Fruit fly (Drosophila melanogaster): ENCODE data around the gene Frl.

The Frl gene

DNA sequence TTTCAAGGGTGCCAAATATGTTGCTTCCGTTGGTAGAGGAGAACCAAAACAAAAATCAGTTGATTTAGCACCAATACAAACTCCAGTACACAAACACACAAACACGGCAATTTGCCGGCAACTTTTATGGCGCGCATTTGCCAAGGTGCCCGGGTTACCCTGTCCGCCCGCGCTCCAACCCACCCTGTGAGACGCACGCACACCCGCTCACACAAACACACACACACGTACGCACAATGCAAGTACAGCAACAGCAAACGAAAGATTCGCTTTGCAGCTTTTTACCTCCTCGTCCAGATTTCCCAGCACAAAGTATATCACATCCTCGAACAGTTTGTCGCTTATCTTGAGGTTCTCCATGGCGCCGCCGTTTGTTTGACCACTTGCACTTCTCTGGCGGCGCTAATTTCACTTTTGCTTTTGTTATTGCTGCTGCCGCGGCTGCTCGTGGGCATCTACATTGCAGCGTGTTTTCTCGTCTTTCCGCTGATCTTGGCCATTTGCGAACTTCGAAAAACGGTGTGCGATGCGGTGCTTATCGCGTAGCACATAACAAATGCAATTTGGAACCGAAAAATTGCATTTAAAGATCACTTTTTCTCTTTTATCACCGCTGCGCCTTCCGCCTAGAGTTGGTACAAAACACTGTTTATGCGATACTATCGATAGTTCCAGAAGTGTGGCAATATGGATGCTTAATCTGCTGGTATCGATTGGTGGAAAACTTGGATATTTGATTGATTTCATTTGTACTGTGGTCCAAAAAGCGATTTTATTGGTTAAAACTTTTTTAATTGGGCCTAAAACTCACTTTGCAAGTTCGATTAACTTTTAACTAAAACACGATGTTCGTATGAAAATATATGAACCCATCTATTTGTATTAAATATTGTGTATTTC is 24.3 kb upstream of the Frl start, which contains the start of gene Ptip (continued):
- no peak for TF ChIP-seq Ssrp (tag; optimal IDR thresholded peaks at IDR 0.05)
- peak; percentile 57; the same call in 1 of the 2 replicates for TF ChIP-seq wdn (GFP tag; IDR thresholded peaks at IDR 0.05)
- TF ChIP-seq Pdp1 (GFP tag; optimal IDR thresholded peaks at IDR 0.05): peak in 1 of 2 experiments; percentile 2
- peak; percentile 59 for TF ChIP-seq Antp (GFP tag; optimal IDR thresholded peaks at IDR 0.05)
- TF ChIP-seq CG12659 (GFP tag; optimal IDR thresholded peaks at IDR 0.05): peak; percentile 52
- peak; percentile 94 for TF ChIP-seq Blimp-1 (GFP tag; optimal IDR thresholded peaks at IDR 0.05)
- TF ChIP-seq HLHmδ (GFP tag; optimal IDR thresholded peaks at IDR 0.05): peak; percentile 97
- no peak for TF ChIP-seq Kr (GFP tag; optimal IDR thresholded peaks at IDR 0.05)
- TF ChIP-seq Meics (GFP tag; optimal IDR thresholded peaks at IDR 0.05): no peak
- TF ChIP-seq lilli (GFP tag; optimal IDR thresholded peaks at IDR 0.05): peak; percentile 1
- TF ChIP-seq p53 (GFP tag; optimal IDR thresholded peaks at IDR 0.05): peak; percentile 8
- peak; percentile 53 for TF ChIP-seq CG33213 (GFP tag; optimal IDR thresholded peaks at IDR 0.05)
- 0 out of 2 replicates have a peak, but pooled peaks have one; percentile 26 for TF ChIP-seq CG3847 (GFP tag; IDR thresholded peaks at IDR 0.05)
- TF ChIP-seq gem (tag; optimal IDR thresholded peaks at IDR 0.05): no peak
- TF ChIP-seq Ptx1 (GFP tag; IDR thresholded peaks at IDR 0.05): no peak
- TF ChIP-seq CG16779 (GFP tag; IDR thresholded peaks at IDR 0.05): no peak
- peak; percentile 58; the same call in 1 of the 2 replicates for TF ChIP-seq Awh (GFP tag; IDR thresholded peaks at IDR 0.05)
- peak; percentile 13 for TF ChIP-seq ftz-f1 (GFP tag; optimal IDR thresholded peaks at IDR 0.05)
- TF ChIP-seq CG32532 (GFP tag; IDR thresholded peaks at IDR 0.05): peak; percentile 73; the same call in 1 of the 2 replicates
- TF ChIP-seq Elba2 (GFP tag; optimal IDR thresholded peaks at IDR 0.05): no peak
- no peak for TF ChIP-seq lov (optimal IDR thresholded peaks at IDR 0.05)
- TF ChIP-seq lov (GFP tag; IDR thresholded peaks at IDR 0.05): peak; percentile 63; the same call in 1 of the 3 replicates
- peak; percentile 61 for TF ChIP-seq slbo (GFP tag; IDR thresholded peaks at IDR 0.05)
- peak; percentile 69 for TF ChIP-seq kah (GFP tag; optimal IDR thresholded peaks at IDR 0.05)
- TF ChIP-seq dimm (GFP tag; IDR thresholded peaks at IDR 0.05): no peak
- peak; percentile 96 for TF ChIP-seq vnd (GFP tag; IDR thresholded peaks at IDR 0.05; ENCODE audit: partially characterized antibody)
- no peak for TF ChIP-seq CG18011 (GFP tag; optimal IDR thresholded peaks at IDR 0.05)
- TF ChIP-seq Nf-YC (tag; optimal IDR thresholded peaks at IDR 0.05): no peak
- peak; percentile 53 for TF ChIP-seq rib (GFP tag; IDR thresholded peaks at IDR 0.05)
- peak; percentile 47 for TF ChIP-seq CoRest (tag; optimal IDR thresholded peaks at IDR 0.05)
- peak; percentile 40 for TF ChIP-seq D (optimal IDR thresholded peaks at IDR 0.05)
- no peak for TF ChIP-seq D (GFP tag; optimal IDR thresholded peaks at IDR 0.05)
- peak; percentile 70 for TF ChIP-seq E2f2 (GFP tag; IDR thresholded peaks at IDR 0.05)
- TF ChIP-seq ase (GFP tag; IDR thresholded peaks at IDR 0.05): 0 out of 3 replicates have a peak, but pooled peaks have one; percentile 9
- no peak for TF ChIP-seq esg (GFP tag; conservative IDR thresholded peaks at IDR 0.05)
- TF ChIP-seq tll (GFP tag; optimal IDR thresholded peaks at IDR 0.05): peak in 1 of 2 experiments; percentile 25
- TF ChIP-seq CG9727 (GFP tag; optimal IDR thresholded peaks at IDR 0.05): peak; percentile 13
- TF ChIP-seq hbn (GFP tag; IDR thresholded peaks at IDR 0.05; ENCODE audit: partially characterized antibody): peak; percentile 93
- no peak for TF ChIP-seq abd-A (tag; optimal IDR thresholded peaks at IDR 0.05)
- TF ChIP-seq Dek (tag; optimal IDR thresholded peaks at IDR 0.05): no peak
- TF ChIP-seq CG9797 (GFP tag; optimal IDR thresholded peaks at IDR 0.05): peak; percentile 29
- TF ChIP-seq CG13287 (GFP tag; IDR thresholded peaks at IDR 0.05; ENCODE audit: partially characterized antibody): peak; percentile 95
- no peak for TF ChIP-seq Poxn (GFP tag; IDR thresholded peaks at IDR 0.05)
- TF ChIP-seq Hr51 (GFP tag; optimal IDR thresholded peaks at IDR 0.05): no peak
- peak; percentile 91 for TF ChIP-seq chinmo (GFP tag; IDR thresholded peaks at IDR 0.05; ENCODE audit: partially characterized antibody)
- no peak; the same call in 2 of the 3 replicates for TF ChIP-seq CG11695 (GFP tag; IDR thresholded peaks at IDR 0.05)
- TF ChIP-seq CG12942 (GFP tag; optimal IDR thresholded peaks at IDR 0.05): peak; percentile 17
- TF ChIP-seq CG11398 (GFP tag; optimal IDR thresholded peaks at IDR 0.05): peak; percentile 69
